Worm (Caenorhabditis elegans) whole organism, young adult: ENCODE results near the gene F16G10.3.

ENCODE experiments used
- B0336.3 ChIP-seq: fragments of 200-800 bp; sonication (Bioruptor generic); IDR thresholded peaks from 2 replicates; pipeline ENCODE4 v1.3.6; 2022; ENCODE audit warnings: missing genetic modification characterization, missing compliant biosample characterization
- D2030.7 ChIP-seq: fragments of 200-800 bp; sonication (Bioruptor generic); IDR thresholded peaks from 2 replicates; pipeline ENCODE4 v1.3.6; 2022; ENCODE audit warnings: missing genetic modification reagents, missing genetic modification characterization, missing compliant biosample characterization
- F33H1.4 ChIP-seq: fragments of 200-800 bp; sonication (Bioruptor generic); IDR thresholded peaks from 2 replicates; pipeline ENCODE4 v1.3.6; 2022; ENCODE audit warnings: missing genetic modification reagents, missing genetic modification characterization, missing compliant biosample characterization
- F52B5.7 ChIP-seq: sonication (generic microtip); optimal IDR thresholded peaks from 2 replicates; lab custom pipeline; 2016; ENCODE audit warnings: mild to moderate bottlenecking, missing genetic modification characterization, missing compliant biosample characterization
- F57C9.4 ChIP-seq: sonication (generic microtip); optimal IDR thresholded peaks from 2 replicates; lab custom pipeline; 2017; ENCODE audit warnings: mild to moderate bottlenecking, missing genetic modification characterization, missing compliant biosample characterization
- Y53G8AR.9 ChIP-seq: fragments of 200-800 bp; sonication (Bioruptor generic); conservative IDR thresholded peaks from 2 replicates; pipeline ENCODE4 v1.3.6; 2022; ENCODE audit warnings: missing genetic modification reagents, missing genetic modification characterization, missing compliant biosample characterization
- Y67H2A.10 ChIP-seq: fragments of 200-800 bp; sonication (Bioruptor generic); conservative IDR thresholded peaks from 2 replicates; pipeline ENCODE4 v1.3.6; 2022; ENCODE audit warnings: missing genetic modification reagents, missing genetic modification characterization, missing compliant biosample characterization
- ama-1 ChIP-seq, 3 experiments: fragments of 150-350 bp in 1 of 3; sonication (generic microtip) in 2 of 3; optimal IDR thresholded peaks; 2 replicates each; lab custom pipeline; 2014 to 2018; ENCODE audit warnings: missing biosample characterization in 2 of 3, missing genetic modification characterization in 2 of 3, missing genetic modification reagents in 2 of 3
- attf-3 ChIP-seq: fragments of 200-800 bp; sonication (Bioruptor generic); conservative IDR thresholded peaks from 2 replicates; pipeline ENCODE4 v1.3.6; 2022; ENCODE audit warnings: missing genetic modification reagents, missing genetic modification characterization, missing compliant biosample characterization
- bed-1 ChIP-seq: fragments of 200-800 bp; sonication (Bioruptor generic); IDR thresholded peaks from 2 replicates; pipeline ENCODE4 v1.3.6; 2022; ENCODE audit warnings: missing genetic modification reagents, missing genetic modification characterization, missing compliant biosample characterization
- ceh-27 ChIP-seq: fragments of 200-800 bp; sonication (Bioruptor generic); optimal IDR thresholded peaks from 2 replicates; lab custom pipeline; 2018; ENCODE audit warnings: mild to moderate bottlenecking, missing genetic modification characterization, moderate library complexity, missing compliant biosample characterization
- ceh-40 ChIP-seq: fragments of 200-800 bp; sonication (Bioruptor generic); IDR thresholded peaks from 2 replicates; pipeline ENCODE4 v1.3.6; 2022; ENCODE audit warnings: missing genetic modification characterization, missing compliant biosample characterization
- ceh-58 ChIP-seq: fragments of 200-800 bp; sonication (Bioruptor generic); IDR thresholded peaks from 2 replicates; pipeline ENCODE4 v1.3.6; 2022; ENCODE audit warnings: missing genetic modification characterization, missing compliant biosample characterization
- ceh-79 ChIP-seq: sonication (generic microtip); optimal IDR thresholded peaks from 2 replicates; lab custom pipeline; 2017; ENCODE audit warnings: mild to moderate bottlenecking, missing genetic modification characterization, missing compliant biosample characterization
- ceh-91 ChIP-seq: fragments of 200-800 bp; sonication (Bioruptor generic); IDR thresholded peaks from 2 replicates; pipeline ENCODE4 v1.3.6; 2022; ENCODE audit warnings: missing genetic modification reagents, missing genetic modification characterization, missing compliant biosample characterization
- chd-7 ChIP-seq: sonication (generic microtip); optimal IDR thresholded peaks from 2 replicates; lab custom pipeline; 2016; ENCODE audit warnings: mild to moderate bottlenecking, missing genetic modification characterization, moderate library complexity, missing compliant biosample characterization
- die-1 ChIP-seq: sonication (generic microtip); optimal IDR thresholded peaks from 2 replicates; lab custom pipeline; 2016; ENCODE audit warnings: missing genotype, mild to moderate bottlenecking, missing genetic modification characterization, missing compliant biosample characterization
- dox-1 ChIP-seq: fragments of 200-800 bp; sonication (Bioruptor generic); IDR thresholded peaks from 2 replicates; pipeline ENCODE4 v1.3.6; 2022; ENCODE audit warnings: missing genetic modification reagents, missing genetic modification characterization, missing compliant biosample characterization
- gei-17 ChIP-seq: fragments of 200-800 bp; sonication (Bioruptor generic); optimal IDR thresholded peaks from 2 replicates; lab custom pipeline; 2018; ENCODE audit warnings: mild to moderate bottlenecking, missing genetic modification characterization, missing compliant biosample characterization
- lag-1 ChIP-seq: fragments of 200-800 bp; sonication (Bioruptor generic); IDR thresholded peaks from 2 replicates; pipeline ENCODE4 v1.3.6; 2022; ENCODE audit warnings: missing genetic modification reagents, missing genetic modification characterization, missing compliant biosample characterization
- let-607 ChIP-seq, 2 experiments: fragments of 200-800 bp in 1 of 2; sonication (Bioruptor generic) in 1 of 2; sonication (generic microtip) in 1 of 2; optimal IDR thresholded peaks; 2 replicates each; lab custom pipeline; 2016 to 2018; ENCODE audit warnings: mild to moderate bottlenecking in 2 of 2, missing compliant biosample characterization in 2 of 2, missing genetic modification characterization in 2 of 2, moderate library complexity in 2 of 2, missing genotype in 1 of 2
- lin-35 ChIP-seq, 3 experiments: fragments of 150-350 bp in 2 of 3; sonication (generic microtip) in 1 of 3; optimal IDR thresholded peaks; 2 replicates each; lab custom pipeline; 2014 to 2018; ENCODE audit warnings: missing biosample characterization in 3 of 3, missing genetic modification characterization in 3 of 3, missing genetic modification reagents in 3 of 3
- lsy-27 ChIP-seq: sonication (generic microtip); optimal IDR thresholded peaks from 2 replicates; lab custom pipeline; 2017; ENCODE audit warnings: missing genetic modification characterization, mild to moderate bottlenecking, missing compliant biosample characterization, antibody characterized with exemption, missing genotype, borderline replicate concordance; ENCODE audit not compliant: insufficient read depth
- madf-6 ChIP-seq: fragments of 200-800 bp; sonication (Bioruptor generic); IDR thresholded peaks from 2 replicates; pipeline ENCODE4 v1.3.6; 2022; ENCODE audit warnings: missing genetic modification reagents, missing genetic modification characterization, missing compliant biosample characterization
- mcd-1 ChIP-seq: fragments of 200-800 bp; sonication (Bioruptor generic); IDR thresholded peaks from 2 replicates; pipeline ENCODE4 v1.3.6; 2022; ENCODE audit warnings: missing genetic modification reagents, missing genetic modification characterization, missing compliant biosample characterization
- mel-28 ChIP-seq: sonication (generic microtip); optimal IDR thresholded peaks from 2 replicates; lab custom pipeline; 2016; ENCODE audit warnings: borderline replicate concordance, mild to moderate bottlenecking, missing genetic modification characterization, missing compliant biosample characterization
- nfya-2 ChIP-seq: fragments of 200-800 bp; sonication (Bioruptor generic); IDR thresholded peaks from 2 replicates; pipeline ENCODE4 v1.3.6; 2022; ENCODE audit warnings: missing genetic modification reagents, missing genetic modification characterization, missing compliant biosample characterization
- nhr-179 ChIP-seq: sonication (generic microtip); optimal IDR thresholded peaks from 2 replicates; lab custom pipeline; 2016; ENCODE audit warnings: mild to moderate bottlenecking, missing genetic modification characterization, missing compliant biosample characterization
- nhr-27 ChIP-seq: fragments of 200-800 bp; sonication (Bioruptor generic); optimal IDR thresholded peaks from 2 replicates; lab custom pipeline; 2018; ENCODE audit warnings: mild to moderate bottlenecking, missing genetic modification characterization, moderate library complexity, missing compliant biosample characterization
- pha-4 ChIP-seq: fragments of 150-350 bp; sonication (generic microtip); optimal IDR thresholded peaks from 2 replicates; lab custom pipeline; 2014; ENCODE audit warnings: missing biosample characterization, missing genetic modification reagents, missing genetic modification characterization
- rpc-1 ChIP-seq, 2 experiments: fragments of 150-350 bp in 1 of 2; sonication (generic microtip) in 1 of 2; optimal IDR thresholded peaks; 2 replicates each; lab custom pipeline; 2014 to 2018; ENCODE audit warnings: missing biosample characterization in 1 of 2, missing genetic modification characterization in 1 of 2, missing genetic modification reagents in 1 of 2, missing genotype in 1 of 2
- sdz-38 ChIP-seq: sonication (generic microtip); optimal IDR thresholded peaks from 2 replicates; lab custom pipeline; 2016; ENCODE audit warnings: missing genotype, missing genetic modification characterization, missing compliant biosample characterization
- tbx-9 ChIP-seq: sonication (generic microtip); optimal IDR thresholded peaks from 2 replicates; lab custom pipeline; 2016; ENCODE audit warnings: borderline replicate concordance, missing genetic modification characterization, inconsistent platforms, missing compliant biosample characterization
- tlf-1 ChIP-seq: fragments of 200-800 bp; sonication (Bioruptor generic); optimal IDR thresholded peaks from 2 replicates; lab custom pipeline; 2018; ENCODE audit warnings: mild to moderate bottlenecking, missing genetic modification characterization, missing compliant biosample characterization
- zfh-2 ChIP-seq: fragments of 200-800 bp; sonication (Bioruptor generic); conservative IDR thresholded peaks from 2 replicates; pipeline ENCODE4 v1.3.6; 2022; ENCODE audit warnings: missing genetic modification reagents, missing genetic modification characterization, missing compliant biosample characterization
- ztf-28 ChIP-seq: fragments of 200-800 bp; sonication (Bioruptor generic); IDR thresholded peaks from 2 replicates; pipeline ENCODE4 v1.3.6; 2022; ENCODE audit warnings: missing genetic modification reagents, missing genetic modification characterization, missing compliant biosample characterization
- ztf-3 ChIP-seq: fragments of 200-800 bp; sonication (Bioruptor generic); optimal IDR thresholded peaks from 2 replicates; lab custom pipeline; 2018; ENCODE audit warnings: mild to moderate bottlenecking, missing genetic modification characterization, missing compliant biosample characterization
- ztf-6 ChIP-seq: fragments of 200-800 bp; sonication (Bioruptor generic); IDR thresholded peaks from 2 replicates; pipeline ENCODE4 v1.3.6; 2022; ENCODE audit warnings: missing genetic modification reagents, missing genetic modification characterization, missing compliant biosample characterization

F16G10.3 gene

DNA sequence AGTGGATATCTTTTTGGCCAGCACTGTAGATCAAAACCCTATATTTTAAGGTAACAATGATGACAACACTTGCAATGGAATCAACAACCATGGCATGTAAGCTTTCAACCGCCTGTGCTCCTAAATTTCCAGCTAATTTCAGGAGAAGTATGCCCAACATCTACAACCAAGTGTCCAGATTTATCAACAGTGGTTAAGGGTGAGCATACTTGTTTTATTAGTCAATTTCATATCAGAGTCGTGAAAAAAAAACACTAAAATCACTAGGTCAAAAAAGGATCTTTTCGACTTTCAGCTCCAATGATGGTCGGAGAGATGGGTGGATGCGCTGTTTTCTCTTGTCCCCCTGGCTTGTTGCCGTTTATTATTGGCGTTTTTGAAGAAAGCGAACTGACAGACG, 31.8 kb downstream of the F16G10.3 start, which contains the start of gene F16G10.1 (continued):
- TF ChIP-seq mel-28 (tag; lab: Kevin White, UChicago) (no peak), ztf-28 (GFP tag; lab: Robert Waterston, UW) (no peak), gei-17 (no peak)

DNA sequence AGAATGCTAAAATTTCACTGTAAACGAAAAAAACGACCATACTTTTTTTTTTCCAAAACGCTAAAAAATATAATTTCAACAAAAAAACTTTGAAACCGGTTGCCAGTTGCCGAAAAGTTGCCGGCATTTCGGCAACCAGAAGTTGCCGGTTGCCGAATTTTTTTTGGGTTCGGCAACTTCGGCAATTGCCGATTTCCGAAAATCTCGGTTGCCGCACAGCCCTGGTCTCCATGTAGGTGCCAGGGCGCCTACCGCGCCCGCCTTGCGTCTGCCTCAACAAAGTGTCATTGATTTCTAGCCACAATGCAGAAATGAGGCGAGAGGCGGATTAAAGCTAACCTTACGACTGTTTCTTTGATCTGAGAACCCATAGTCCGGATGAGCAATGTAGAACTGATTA, 38.9 kb downstream of the F16G10.3 start:
- 0 out of 2 replicates have a peak, but pooled peaks have one; percentile 15 for TF ChIP-seq nfya-2
- TF ChIP-seq nhr-179 (tag; lab: Kevin White, UChicago), result no peak
- TF ChIP-seq zfh-2 (GFP tag; lab: Robert Waterston, UW), result peak; percentile 63

DNA sequence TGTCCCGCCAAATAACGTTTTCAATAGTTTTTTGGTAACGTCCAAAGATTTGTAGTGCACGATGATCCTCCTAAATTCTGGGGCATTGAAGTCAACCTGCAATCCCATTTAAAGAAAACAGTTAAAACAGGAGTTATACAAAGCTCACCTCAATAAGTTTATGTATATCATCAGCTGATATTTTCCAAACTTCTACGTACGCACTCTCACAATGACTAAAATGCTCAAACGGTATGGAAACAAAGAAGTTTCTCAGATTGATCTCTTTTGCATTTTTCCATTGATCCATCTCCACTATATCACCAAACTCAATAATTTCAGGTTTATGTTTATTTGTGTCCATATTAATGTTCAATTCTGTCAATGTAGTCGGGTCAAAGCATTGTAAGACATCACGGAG, 39.4 kb downstream of the F16G10.3 start:
- TF ChIP-seq bed-1 (GFP tag; lab: Robert Waterston, UW) (no peak), pha-4 (tag; lab: Kevin White, UChicago) (no peak), rpc-1 (optimal IDR thresholded peaks at IDR 0.05; lab: Kevin White, UChicago) (no peak), rpc-1 (tag; optimal IDR thresholded peaks at IDR 0.05; lab: Kevin White, UChicago) (no peak), F57C9.4 (tag; lab: Kevin White, UChicago) (no peak), gei-17 (no peak), nhr-27 (tag; lab: Kevin White, UChicago) (no peak), ztf-3 (no peak), lag-1 (GFP tag; lab: Robert Waterston, UW) (no peak), madf-6 (GFP tag; lab: Robert Waterston, UW) (no peak), ceh-27 (GFP tag; lab: Kevin White, UChicago) (no peak), dox-1 (GFP tag; lab: Robert Waterston, UW) (no peak), tbx-9 (tag; lab: Kevin White, UChicago) (no peak), ceh-79 (tag; lab: Kevin White, UChicago) (no peak), D2030.7 (GFP tag; lab: Robert Waterston, UW) (no peak), lsy-27 (no peak), die-1 (no peak)

DNA sequence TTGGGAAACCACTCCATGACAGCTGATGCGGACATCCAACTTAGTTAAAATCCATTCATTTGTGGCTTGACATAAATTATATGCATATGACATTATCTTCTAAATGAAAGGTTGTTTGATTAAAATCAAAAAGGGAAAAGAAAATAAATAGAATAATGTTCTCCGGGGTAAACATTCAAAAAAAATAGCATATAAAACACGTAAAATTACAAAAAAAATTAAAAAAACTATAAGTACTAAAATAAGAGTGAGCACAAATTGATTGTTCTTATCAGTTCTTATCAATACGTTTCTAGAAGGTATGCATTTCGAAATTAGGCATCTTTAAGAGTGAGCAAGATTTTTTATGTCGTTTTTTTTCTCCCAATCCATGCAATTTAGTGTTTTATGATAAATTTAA, 40.5 kb downstream of the F16G10.3 start, which contains the start of gene fbxa-182:
Gene fbxa-182 (minus strand): TSS at position 101 of the 400 bp plus-strand sequence.
- TF ChIP-seq Y53G8AR.9 (GFP tag; lab: Robert Waterston, UW) (no peak), sdz-38 (tag; lab: Kevin White, UChicago) (no peak), chd-7 (no peak), ceh-79 (tag; lab: Kevin White, UChicago) (no peak), mcd-1 (GFP tag; lab: Robert Waterston, UW) (no peak), attf-3 (GFP tag; lab: Robert Waterston, UW) (no peak), F33H1.4 (GFP tag; lab: Robert Waterston, UW) (no peak), Y67H2A.10 (no peak), rpc-1 (optimal IDR thresholded peaks at IDR 0.05; lab: Kevin White, UChicago) (no peak), rpc-1 (tag; optimal IDR thresholded peaks at IDR 0.05; lab: Kevin White, UChicago) (no peak), B0336.3 (no peak), let-607 (tag; optimal IDR thresholded peaks at IDR 0.05; lab: Kevin White, UChicago) (no peak), lin-35 (GFP tag; optimal IDR thresholded peaks at IDR 0.05; lab: Kevin White, UChicago) (no peak), F52B5.7 (no peak), ceh-40 (GFP tag; lab: Robert Waterston, UW) (no peak), ama-1 (optimal IDR thresholded peaks at IDR 0.05; lab: Kevin White, UChicago) (no peak), ama-1 (GFP tag; optimal IDR thresholded peaks at IDR 0.05; lab: Kevin White, UChicago) (no peak), ceh-91 (GFP tag; lab: Robert Waterston, UW) (no peak), mel-28 (tag; lab: Kevin White, UChicago) (no peak), ceh-58 (GFP tag; lab: Robert Waterston, UW) (no peak), tlf-1 (GFP tag; lab: Kevin White, UChicago) (no peak), ztf-6 (GFP tag; lab: Robert Waterston, UW) (no peak)
